Worm (Caenorhabditis elegans) whole organism, L2 larva: Measurements from ENCODE around the gene gst-16.
"Not testable (repeated sequence)": the region's sequence is repeated elsewhere in the genome, so short reads cannot be mapped to it uniquely, and the experiment has no call there.

ENCODE experiments used
- C34F6.9 ChIP-seq: fragments of 150-350 bp; optimal IDR thresholded peaks from 2 replicates; lab custom pipeline; 2014; ENCODE audit warnings: missing biosample characterization, missing genetic modification characterization
- F13H6.1 ChIP-seq: sonication (generic microtip); optimal IDR thresholded peaks from 2 replicates; lab custom pipeline; 2016; ENCODE audit warnings: missing genetic modification characterization, missing compliant biosample characterization
- R02D3.7 ChIP-seq: fragments of 150-350 bp; optimal IDR thresholded peaks from 2 replicates; lab custom pipeline; 2014; ENCODE audit warnings: missing biosample characterization, missing genetic modification characterization
- ZK546.5 ChIP-seq: sonication (generic microtip); optimal IDR thresholded peaks from 2 replicates; lab custom pipeline; 2017; ENCODE audit warnings: missing biosample characterization, missing genetic modification characterization
- aly-2 ChIP-seq: fragments of 150-350 bp; optimal IDR thresholded peaks from 2 replicates; lab custom pipeline; 2014; ENCODE audit warnings: missing biosample characterization, missing genetic modification characterization
- ama-1 ChIP-seq: fragments of 150-350 bp; optimal IDR thresholded peaks from 2 replicates; lab custom pipeline; 2018; ENCODE audit warnings: inconsistent platforms
- blmp-1 ChIP-seq: sonication (generic microtip); optimal IDR thresholded peaks from 2 replicates; lab custom pipeline; 2017; ENCODE audit warnings: missing genetic modification characterization, mild to moderate bottlenecking, missing compliant biosample characterization, antibody characterized with exemption, moderate library complexity; ENCODE audit not compliant: insufficient read depth
- ceh-16 ChIP-seq: fragments of 150-350 bp; optimal IDR thresholded peaks from 2 replicates; lab custom pipeline; 2014; ENCODE audit warnings: missing biosample characterization, missing genetic modification characterization
- ceh-82 ChIP-seq: fragments of 150-350 bp; optimal IDR thresholded peaks from 2 replicates; lab custom pipeline; 2014; ENCODE audit warnings: missing biosample characterization, missing genetic modification characterization
- crh-2 ChIP-seq: sonication (generic microtip); optimal IDR thresholded peaks from 2 replicates; lab custom pipeline; 2017; ENCODE audit warnings: missing biosample characterization, missing genetic modification characterization
- egl-27 ChIP-seq: sonication (generic microtip); optimal IDR thresholded peaks from 3 replicates; lab custom pipeline; 2017; ENCODE audit warnings: missing biosample characterization, missing genetic modification reagents, missing genetic modification characterization
- elt-3 ChIP-seq: sonication (generic microtip); optimal IDR thresholded peaks from 2 replicates; lab custom pipeline; 2017; ENCODE audit warnings: missing biosample characterization, missing genetic modification characterization
- fos-1 ChIP-seq: fragments of 150-350 bp; optimal IDR thresholded peaks from 2 replicates; lab custom pipeline; 2014; ENCODE audit warnings: missing biosample characterization, missing genetic modification characterization
- gmeb-1 ChIP-seq: fragments of 150-350 bp; optimal IDR thresholded peaks from 2 replicates; lab custom pipeline; 2014; ENCODE audit warnings: missing biosample characterization, missing genetic modification characterization
- lin-11 ChIP-seq: fragments of 150-350 bp; sonication (generic microtip); optimal IDR thresholded peaks from 2 replicates; lab custom pipeline; 2014; ENCODE audit warnings: missing biosample characterization, missing genetic modification characterization, inconsistent platforms, mixed read lengths
- lin-13 ChIP-seq: fragments of 150-350 bp; optimal IDR thresholded peaks from 2 replicates; lab custom pipeline; 2014; ENCODE audit warnings: missing biosample characterization, missing genetic modification reagents, missing genetic modification characterization
- lin-39 ChIP-seq: fragments of 150-350 bp; optimal IDR thresholded peaks from 2 replicates; lab custom pipeline; 2014; ENCODE audit warnings: missing biosample characterization, missing genetic modification reagents, missing genetic modification characterization
- lsy-2 ChIP-seq, 2 experiments: fragments of 150-350 bp in 1 of 2; sonication (generic microtip) in 1 of 2; optimal IDR thresholded peaks; 2 replicates each; lab custom pipeline; 2014 to 2017; ENCODE audit warnings: missing biosample characterization in 2 of 2, missing genetic modification characterization in 2 of 2
- mab-5 ChIP-seq: fragments of 150-350 bp; optimal IDR thresholded peaks from 2 replicates; lab custom pipeline; 2014; ENCODE audit warnings: missing biosample characterization, missing genetic modification characterization
- mbf-1 ChIP-seq: sonication (generic microtip); optimal IDR thresholded peaks from 2 replicates; lab custom pipeline; 2017; ENCODE audit warnings: missing biosample characterization, missing genetic modification characterization
- mdl-1 ChIP-seq, 2 experiments: fragments of 150-350 bp in 1 of 2; sonication (generic microtip) in 1 of 2; optimal IDR thresholded peaks; 2 replicates each; lab custom pipeline; 2017; ENCODE audit warnings: missing biosample characterization in 2 of 2, missing genetic modification characterization in 2 of 2
- nhr-10 ChIP-seq: sonication (generic microtip); optimal IDR thresholded peaks from 2 replicates; lab custom pipeline; 2017; ENCODE audit warnings: missing biosample characterization, missing genetic modification characterization
- nhr-11 ChIP-seq: fragments of 150-350 bp; optimal IDR thresholded peaks from 2 replicates; lab custom pipeline; 2014; ENCODE audit warnings: missing biosample characterization, missing genetic modification characterization
- nhr-12 ChIP-seq: fragments of 150-350 bp; optimal IDR thresholded peaks from 2 replicates; lab custom pipeline; 2014; ENCODE audit warnings: missing biosample characterization, missing genetic modification characterization
- nhr-129 ChIP-seq: fragments of 150-350 bp; optimal IDR thresholded peaks from 2 replicates; lab custom pipeline; 2014; ENCODE audit warnings: missing biosample characterization, missing genetic modification characterization
- nhr-21 ChIP-seq: fragments of 150-350 bp; optimal IDR thresholded peaks from 2 replicates; lab custom pipeline; 2014; ENCODE audit warnings: missing biosample characterization, missing genetic modification characterization
- nhr-23 ChIP-seq: fragments of 150-350 bp; optimal IDR thresholded peaks from 2 replicates; lab custom pipeline; 2014; ENCODE audit warnings: missing biosample characterization, missing genetic modification reagents, missing genetic modification characterization
- nhr-237 ChIP-seq: fragments of 150-350 bp; optimal IDR thresholded peaks from 2 replicates; lab custom pipeline; 2014; ENCODE audit warnings: missing biosample characterization, missing genetic modification characterization
- nhr-77 ChIP-seq: fragments of 150-350 bp; optimal IDR thresholded peaks from 2 replicates; lab custom pipeline; 2014; ENCODE audit warnings: missing biosample characterization, missing genetic modification characterization
- peb-1 ChIP-seq: fragments of 150-350 bp; optimal IDR thresholded peaks from 2 replicates; lab custom pipeline; 2014; ENCODE audit warnings: missing biosample characterization, missing genetic modification characterization
- sem-4 ChIP-seq: fragments of 150-350 bp; optimal IDR thresholded peaks from 2 replicates; lab custom pipeline; 2014; ENCODE audit warnings: missing biosample characterization, missing genetic modification reagents, missing genetic modification characterization
- skn-1 ChIP-seq: sonication (generic microtip); optimal IDR thresholded peaks from 2 replicates; lab custom pipeline; 2017; ENCODE audit warnings: missing biosample characterization, missing genetic modification characterization
- sma-3 ChIP-seq: sonication (generic microtip); optimal IDR thresholded peaks from 2 replicates; lab custom pipeline; 2016; ENCODE audit warnings: missing genetic modification reagents, missing genetic modification characterization, missing compliant biosample characterization
- sma-9 ChIP-seq, 2 experiments: fragments of 150-350 bp in 1 of 2; sonication (generic microtip) in 1 of 2; optimal IDR thresholded peaks; 2 replicates each; lab custom pipeline; 2014 to 2016; ENCODE audit warnings: missing genetic modification characterization in 2 of 2, mild to moderate bottlenecking in 1 of 2, missing biosample characterization in 1 of 2, missing compliant biosample characterization in 1 of 2, missing genetic modification reagents in 1 of 2, moderate library complexity in 1 of 2
- snpc-4 ChIP-seq: fragments of 150-350 bp; optimal IDR thresholded peaks from 2 replicates; lab custom pipeline; 2014; ENCODE audit warnings: missing biosample characterization, missing genetic modification characterization
- unc-39 ChIP-seq: fragments of 150-350 bp; optimal IDR thresholded peaks from 2 replicates; lab custom pipeline; 2014; ENCODE audit warnings: missing biosample characterization, missing genetic modification characterization
- zag-1 ChIP-seq: fragments of 150-350 bp; optimal IDR thresholded peaks from 2 replicates; lab custom pipeline; 2014; ENCODE audit warnings: missing biosample characterization, missing genetic modification characterization
- ztf-11 ChIP-seq: sonication (generic microtip); optimal IDR thresholded peaks from 2 replicates; lab custom pipeline; 2017; ENCODE audit warnings: missing biosample characterization, missing genetic modification characterization
- ztf-4 ChIP-seq: fragments of 150-350 bp; optimal IDR thresholded peaks from 2 replicates; lab custom pipeline; 2014; ENCODE audit warnings: missing biosample characterization, missing genetic modification characterization

The gst-16 gene

DNA sequence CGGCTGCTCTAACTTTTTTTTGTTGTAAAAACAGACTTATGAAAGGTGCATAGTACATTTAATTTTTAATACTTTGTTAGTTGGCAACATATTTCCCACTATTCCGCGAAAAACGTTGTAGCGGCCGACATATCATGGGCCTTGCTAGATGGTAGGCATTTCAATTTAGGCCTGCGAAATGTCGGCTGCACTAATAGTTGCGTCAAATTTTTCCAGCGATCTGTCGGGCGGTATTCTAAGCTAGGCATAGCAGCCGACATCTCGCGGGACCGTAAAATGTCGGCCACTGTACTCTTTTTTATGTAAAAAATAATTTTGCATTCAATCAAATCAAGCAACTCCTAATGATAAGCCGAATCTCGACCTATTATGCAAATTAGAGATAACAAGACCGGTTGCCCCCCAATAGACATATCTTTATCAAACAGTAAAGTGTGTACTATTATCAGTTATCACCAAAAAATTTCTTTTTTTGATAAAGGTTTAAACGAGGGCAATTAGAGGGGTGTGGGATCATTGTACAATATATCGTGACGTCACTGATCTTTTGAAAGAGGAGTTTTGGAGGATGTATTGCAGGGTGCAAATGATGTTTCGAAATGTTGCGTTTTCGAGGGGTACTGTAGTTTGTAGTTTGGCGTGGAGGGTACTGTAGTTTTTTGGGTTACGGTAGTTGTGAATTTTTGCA, 40.9 kb upstream of the gst-16 start:
- TF ChIP-seq ztf-4, result no peak
- no peak for TF ChIP-seq mbf-1
- no peak for TF ChIP-seq mab-5 (tag; lab: Kevin White, UChicago)
- TF ChIP-seq sem-4 (tag; lab: Kevin White, UChicago), result no peak
- TF ChIP-seq sma-3, result peak; percentile 38
- no peak for TF ChIP-seq skn-1
- no peak for TF ChIP-seq unc-39
- TF ChIP-seq zag-1, result no peak
- TF ChIP-seq lin-13 (GFP tag; lab: Kevin White, UChicago), result no peak
- no peak for TF ChIP-seq F13H6.1 (tag; lab: Kevin White, UChicago)
- TF ChIP-seq blmp-1, result no peak
- TF ChIP-seq sma-9 (GFP tag; optimal IDR thresholded peaks at IDR 0.05; lab: Kevin White, UChicago), result peak; percentile 85
- TF ChIP-seq sma-9 (tag; optimal IDR thresholded peaks at IDR 0.05; lab: Kevin White, UChicago), result no peak
- no peak for TF ChIP-seq ztf-11
- TF ChIP-seq lin-39 (tag; lab: Kevin White, UChicago), result no peak
- TF ChIP-seq lin-11 (tag; lab: Kevin White, UChicago), result no peak
- no peak for TF ChIP-seq C34F6.9 (tag; lab: Kevin White, UChicago)
- TF ChIP-seq crh-2 (tag; lab: Kevin White, UChicago), result peak; percentile 73
- peak in 1 of 2 experiments; percentile 37 for TF ChIP-seq lsy-2 (tag; optimal IDR thresholded peaks at IDR 0.05; lab: Kevin White, UChicago)
- TF ChIP-seq nhr-11, result no peak
- no peak for TF ChIP-seq nhr-23 (tag; lab: Kevin White, UChicago)
- TF ChIP-seq nhr-21 (tag; lab: Kevin White, UChicago), result no peak
- no peak for TF ChIP-seq R02D3.7
- TF ChIP-seq ceh-82, result no peak
- TF ChIP-seq peb-1 (tag; lab: Kevin White, UChicago), result no peak
- TF ChIP-seq elt-3 (tag; lab: Kevin White, UChicago), result no peak
- no peak for TF ChIP-seq nhr-12 (tag; lab: Kevin White, UChicago)
- TF ChIP-seq nhr-129 (tag; lab: Kevin White, UChicago), result no peak
- TF ChIP-seq nhr-10, result no peak
- TF ChIP-seq ceh-16 (tag; lab: Kevin White, UChicago), result no peak
- peak; percentile 49 for TF ChIP-seq egl-27 (tag; lab: Kevin White, UChicago)
- TF ChIP-seq fos-1 (tag; lab: Kevin White, UChicago), result peak; percentile 90
- no peak for TF ChIP-seq ama-1 (lab: Kevin White, UChicago)
- peak; percentile 28 for TF ChIP-seq gmeb-1 (tag; lab: Kevin White, UChicago)

ce11 chrII:13664416-13664815, 40.2 kb upstream of the gst-16 start:
- peak; percentile 73 for TF ChIP-seq crh-2 (tag; lab: Kevin White, UChicago)
- TF ChIP-seq fos-1 (tag; lab: Kevin White, UChicago), result peak; percentile 66
- no peak for TF ChIP-seq blmp-1
- no peak for TF ChIP-seq lin-39 (tag; lab: Kevin White, UChicago)
- TF ChIP-seq sma-9 (GFP tag; optimal IDR thresholded peaks at IDR 0.05; lab: Kevin White, UChicago), result peak; percentile 61
- TF ChIP-seq sma-9 (tag; optimal IDR thresholded peaks at IDR 0.05; lab: Kevin White, UChicago), result no peak
- TF ChIP-seq gmeb-1 (tag; lab: Kevin White, UChicago), result peak; percentile 13
- no peak for TF ChIP-seq mdl-1 (tag; optimal IDR thresholded peaks at IDR 0.05; lab: Kevin White, UChicago)
- TF ChIP-seq C34F6.9 (tag; lab: Kevin White, UChicago), result no peak
- no peak for TF ChIP-seq nhr-77
- no peak for TF ChIP-seq ceh-16 (tag; lab: Kevin White, UChicago)
- TF ChIP-seq sma-3, result peak; percentile 45
- no peak for TF ChIP-seq skn-1
- peak in 1 of 2 experiments; percentile 63 for TF ChIP-seq lsy-2 (tag; optimal IDR thresholded peaks at IDR 0.05; lab: Kevin White, UChicago)
- no peak for TF ChIP-seq aly-2
- TF ChIP-seq nhr-21 (tag; lab: Kevin White, UChicago), result peak; percentile 16
- no peak for TF ChIP-seq ama-1 (lab: Kevin White, UChicago)
- TF ChIP-seq snpc-4 (tag; lab: Kevin White, UChicago), result no peak
- TF ChIP-seq ZK546.5 (tag; lab: Kevin White, UChicago), result no peak
- no peak for TF ChIP-seq peb-1 (tag; lab: Kevin White, UChicago)

ce11 chrII:13661990-13662389, 37.8 kb upstream of the gst-16 start, which contains the start of gene C31C9.6:
Gene C31C9.6, minus strand, starts transcription at chrII:13662090.
- TF ChIP-seq nhr-237 (tag; lab: Kevin White, UChicago); nhr-11; blmp-1: not testable (repeated sequence)
